Fruit fly (Drosophila melanogaster) whole organism, prepupa: ENCODE results near the gene CG4174.

ENCODE experiments used
- CG10669 ChIP-seq: fragments of 200-800 bp; sonication (Bioruptor generic); optimal IDR thresholded peaks from 3 replicates; lab custom pipeline; 2018; ENCODE audit warnings: missing biosample characterization, mild to moderate bottlenecking, missing genetic modification characterization, moderate library complexity
- CG11294 ChIP-seq: fragments of 200-800 bp; sonication (Bioruptor generic); IDR thresholded peaks from 2 replicates; pipeline ENCODE4 v1.3.6; 2022; ENCODE audit warnings: missing biosample characterization, missing genetic modification characterization
- CG11902 ChIP-seq: fragments of 200-800 bp; sonication (Bioruptor generic); optimal IDR thresholded peaks from 3 replicates; lab custom pipeline; 2016; ENCODE audit warnings: missing biosample characterization, missing genetic modification characterization
- CG15336 ChIP-seq: fragments of 200-800 bp; sonication (Bioruptor generic); IDR thresholded peaks from 2 replicates; pipeline ENCODE4 v1.3.6; 2022; ENCODE audit warnings: missing biosample characterization, missing genetic modification characterization
- CG1621 ChIP-seq: fragments of 200-800 bp; sonication (Bioruptor generic); optimal IDR thresholded peaks from 3 replicates; lab custom pipeline; 2018; ENCODE audit warnings: missing biosample characterization, mild to moderate bottlenecking, missing genetic modification characterization
- CG16779 ChIP-seq: fragments of 200-800 bp; sonication (Bioruptor generic); optimal IDR thresholded peaks from 3 replicates; lab custom pipeline; 2017; ENCODE audit warnings: missing biosample characterization, mild to moderate bottlenecking, missing genetic modification characterization
- CG3032 ChIP-seq: fragments of 200-800 bp; optimal IDR thresholded peaks from 2 replicates; lab custom pipeline; 2019; ENCODE audit warnings: missing biosample characterization, mild to moderate bottlenecking, missing genetic modification characterization, moderate library complexity
- CG32006 ChIP-seq: fragments of 200-800 bp; sonication (Bioruptor generic); optimal IDR thresholded peaks from 3 replicates; lab custom pipeline; 2017; ENCODE audit warnings: missing biosample characterization, mild to moderate bottlenecking, missing genetic modification characterization
- CG4318 ChIP-seq: fragments of 200-800 bp; sonication (Bioruptor generic); optimal IDR thresholded peaks from 3 replicates; lab custom pipeline; 2017; ENCODE audit warnings: missing biosample characterization, mild to moderate bottlenecking, missing genetic modification characterization
- CG6163 ChIP-seq: fragments of 200-800 bp; sonication (Bioruptor generic); IDR thresholded peaks from 3 replicates; pipeline ENCODE4 v1.3.6; 2022; ENCODE audit warnings: missing biosample characterization, missing genetic modification characterization
- CG6276 ChIP-seq: fragments of 200-800 bp; sonication (Bioruptor generic); optimal IDR thresholded peaks from 2 replicates; lab custom pipeline; 2017; ENCODE audit warnings: missing biosample characterization, mild to moderate bottlenecking, missing genetic modification characterization
- CG6792 ChIP-seq: fragments of 200-800 bp; sonication (Bioruptor generic); optimal IDR thresholded peaks from 3 replicates; lab custom pipeline; 2016; ENCODE audit warnings: missing biosample characterization, missing genetic modification characterization
- CG6808 ChIP-seq: fragments of 200-800 bp; sonication (Bioruptor generic); optimal IDR thresholded peaks from 3 replicates; lab custom pipeline; 2017; ENCODE audit warnings: missing biosample characterization, missing genetic modification characterization, mild to moderate bottlenecking, moderate library complexity, missing genetic modification reagents
- CG6854 ChIP-seq: fragments of 200-800 bp; sonication (Bioruptor generic); optimal IDR thresholded peaks from 2 replicates; lab custom pipeline; 2017; ENCODE audit warnings: missing biosample characterization, mild to moderate bottlenecking, missing genetic modification characterization
- CG8119 ChIP-seq: fragments of 200-800 bp; sonication (Bioruptor generic); IDR thresholded peaks from 3 replicates; pipeline ENCODE4 v1.3.6; 2022; ENCODE audit warnings: missing biosample characterization, missing genetic modification characterization
- CG8319 ChIP-seq: fragments of 200-800 bp; sonication (Bioruptor generic); optimal IDR thresholded peaks from 3 replicates; lab custom pipeline; 2016; ENCODE audit warnings: missing biosample characterization, missing genetic modification characterization
- CG8632 ChIP-seq: fragments of 200-800 bp; sonication (Bioruptor generic); optimal IDR thresholded peaks from 3 replicates; lab custom pipeline; 2016; ENCODE audit warnings: missing biosample characterization, missing genetic modification characterization
- CG9139 ChIP-seq: fragments of 200-800 bp; sonication (Bioruptor generic); optimal IDR thresholded peaks from 3 replicates; lab custom pipeline; 2017; ENCODE audit warnings: missing biosample characterization, mild to moderate bottlenecking, missing genetic modification characterization
- Eip78C ChIP-seq: fragments of 200-800 bp; sonication (Bioruptor generic); peaks from one replicate; lab custom pipeline; 2016; ENCODE audit warnings: missing biosample characterization, missing genetic modification characterization
- Eip93F ChIP-seq: fragments of 200-800 bp; sonication (Bioruptor generic); optimal IDR thresholded peaks from 2 replicates; lab custom pipeline; 2016; ENCODE audit warnings: missing biosample characterization, mild to moderate bottlenecking, missing genetic modification characterization
- Ets21C ChIP-seq: fragments of 200-800 bp; sonication (Bioruptor generic); optimal IDR thresholded peaks from 3 replicates; lab custom pipeline; 2016; ENCODE audit warnings: missing biosample characterization, missing genetic modification characterization
- Ets96B ChIP-seq: fragments of 200-800 bp; optimal IDR thresholded peaks from 2 replicates; lab custom pipeline; 2019; ENCODE audit warnings: missing biosample characterization, mild to moderate bottlenecking, missing genetic modification characterization, moderate library complexity
- Gug ChIP-seq: fragments of 200-800 bp; sonication (Bioruptor generic); IDR thresholded peaks from 2 replicates; pipeline ENCODE4 v1.3.6; 2022; ENCODE audit warnings: missing biosample characterization, missing genetic modification characterization
- Hr39 ChIP-seq: fragments of 200-800 bp; sonication (Bioruptor generic); optimal IDR thresholded peaks from 2 replicates; lab custom pipeline; 2016; ENCODE audit warnings: missing biosample characterization, missing genetic modification characterization
- Hr4 ChIP-seq: fragments of 200-800 bp; sonication (Bioruptor generic); optimal IDR thresholded peaks from 3 replicates; lab custom pipeline; 2016; ENCODE audit warnings: missing biosample characterization, missing genetic modification characterization
- Met ChIP-seq: fragments of 200-800 bp; sonication (Bioruptor generic); optimal IDR thresholded peaks from 3 replicates; lab custom pipeline; 2016; ENCODE audit warnings: missing biosample characterization, missing genetic modification characterization
- Smox ChIP-seq: fragments of 200-800 bp; sonication (Bioruptor generic); optimal IDR thresholded peaks from 3 replicates; lab custom pipeline; 2016; ENCODE audit warnings: missing biosample characterization, missing genetic modification characterization
- Sox102F ChIP-seq: fragments of 200-800 bp; sonication (Bioruptor generic); optimal IDR thresholded peaks from 2 replicates; lab custom pipeline; 2016; ENCODE audit warnings: missing biosample characterization, mild to moderate bottlenecking, missing genetic modification characterization
- Sox14 ChIP-seq: fragments of 200-800 bp; sonication (Bioruptor generic); optimal IDR thresholded peaks from 3 replicates; lab custom pipeline; 2016; ENCODE audit warnings: missing biosample characterization, missing genetic modification characterization
- Sox15 ChIP-seq: fragments of 200-800 bp; sonication (Bioruptor generic); optimal IDR thresholded peaks from 3 replicates; lab custom pipeline; 2016; ENCODE audit warnings: missing biosample characterization, missing genetic modification characterization
- acj6 ChIP-seq: fragments of 200-800 bp; sonication (Bioruptor generic); optimal IDR thresholded peaks from 3 replicates; lab custom pipeline; 2016; ENCODE audit warnings: missing biosample characterization, missing genetic modification characterization
- cyc ChIP-seq: fragments of 200-800 bp; sonication (Bioruptor generic); optimal IDR thresholded peaks from 3 replicates; lab custom pipeline; 2016; ENCODE audit warnings: missing biosample characterization, missing genetic modification characterization
- dsx ChIP-seq: fragments of 200-800 bp; optimal IDR thresholded peaks from 3 replicates; lab custom pipeline; 2019; ENCODE audit warnings: missing biosample characterization, mild to moderate bottlenecking, missing genetic modification characterization, moderate library complexity; ENCODE audit not compliant: poor library complexity, severe bottlenecking
- esn ChIP-seq: fragments of 200-800 bp; sonication (Bioruptor generic); optimal IDR thresholded peaks from 2 replicates; lab custom pipeline; 2016; ENCODE audit warnings: missing biosample characterization, mild to moderate bottlenecking, missing genetic modification characterization, moderate library complexity
- fd85E ChIP-seq: fragments of 200-800 bp; sonication (Bioruptor generic); optimal IDR thresholded peaks from 3 replicates; lab custom pipeline; 2016; ENCODE audit warnings: missing biosample characterization, missing genetic modification characterization
- fkh ChIP-seq: fragments of 200-800 bp; sonication (Bioruptor generic); optimal IDR thresholded peaks from 3 replicates; lab custom pipeline; 2017; ENCODE audit warnings: missing biosample characterization, mild to moderate bottlenecking, missing genetic modification characterization, moderate library complexity
- lz ChIP-seq: fragments of 200-800 bp; sonication (Bioruptor generic); optimal IDR thresholded peaks from 3 replicates; lab custom pipeline; 2016; ENCODE audit warnings: missing biosample characterization, missing genetic modification characterization
- net ChIP-seq: fragments of 200-800 bp; sonication (Bioruptor generic); optimal IDR thresholded peaks from 3 replicates; lab custom pipeline; 2016; ENCODE audit warnings: missing biosample characterization, missing genetic modification characterization
- pdm3 ChIP-seq: fragments of 200-800 bp; sonication (Bioruptor generic); optimal IDR thresholded peaks from 3 replicates; lab custom pipeline; 2016; ENCODE audit warnings: missing biosample characterization, missing genetic modification characterization
- salr ChIP-seq, 2 experiments: fragments of 200-800 bp; sonication (Bioruptor generic); optimal IDR thresholded peaks; 3 replicates each; lab custom pipeline; 2016 to 2018; ENCODE audit warnings: missing biosample characterization in 2 of 2, missing genetic modification characterization in 2 of 2, mild to moderate bottlenecking in 1 of 2
- spab ChIP-seq: fragments of 200-800 bp; sonication (Bioruptor generic); optimal IDR thresholded peaks from 2 replicates; lab custom pipeline; 2017; ENCODE audit warnings: missing biosample characterization, mild to moderate bottlenecking, missing genetic modification characterization, missing genetic modification reagents
- ss ChIP-seq, 2 experiments: fragments of 200-800 bp; sonication (Bioruptor generic); optimal IDR thresholded peaks; 2 replicates in 1 of 2; 3 replicates in 1 of 2; lab custom pipeline; 2017 to 2018; ENCODE audit warnings: mild to moderate bottlenecking in 2 of 2, missing biosample characterization in 2 of 2, missing genetic modification characterization in 2 of 2, moderate library complexity in 1 of 2
- svp ChIP-seq: fragments of 200-800 bp; sonication (Bioruptor generic); peaks from one replicate; lab custom pipeline; 2016; ENCODE audit warnings: missing biosample characterization, missing genetic modification characterization
- vri ChIP-seq: fragments of 200-800 bp; sonication (Bioruptor generic); optimal IDR thresholded peaks from 3 replicates; lab custom pipeline; 2016; ENCODE audit warnings: missing biosample characterization, mild to moderate bottlenecking, missing genetic modification characterization

The CG4174 gene

dm6 chr3L:18622422-18622739 is 4.6 kb upstream of the CG4174 start, which contains the start of gene bora:
bora (plus strand) TSS chr3L:18622692.
- no peak for TF ChIP-seq Hr39 (GFP tag; lab: Kevin White, UChicago)
- no peak for TF ChIP-seq salr (GFP tag; optimal IDR thresholded peaks at IDR 0.05; lab: Kevin White, UChicago)
- peak; percentile 4 for TF ChIP-seq acj6 (GFP tag; lab: Kevin White, UChicago)
- TF ChIP-seq CG6163 (GFP tag; lab: Robert Waterston, UW): 0 out of 3 replicates have a peak, but pooled peaks have one; percentile 6
- TF ChIP-seq Eip78C (GFP tag; lab: Kevin White, UChicago): peak; percentile 46

dm6 chr3L:18621735-18622421 is 4.1 kb upstream of the CG4174 start, which contains the start of gene not:
not (minus strand) TSS chr3L:18622129.
- TF ChIP-seq CG11902 (no peak), CG6276 (GFP tag; lab: Kevin White, UChicago) (peak; percentile 32), Eip93F (GFP tag; lab: Kevin White, UChicago) (no peak), CG16779 (tag; lab: Kevin White, UChicago) (peak; percentile 49), ss (GFP tag; optimal IDR thresholded peaks at IDR 0.05; lab: Kevin White, UChicago) (peak; percentile 33 to 51), Eip78C (GFP tag; lab: Kevin White, UChicago) (peak; percentile 78), Smox (GFP tag; lab: Kevin White, UChicago) (no peak), Sox15 (GFP tag; lab: Kevin White, UChicago) (no peak), fkh (GFP tag; lab: Kevin White, UChicago) (no peak), svp (GFP tag; lab: Kevin White, UChicago) (peak; percentile 59), CG32006 (GFP tag; lab: Kevin White, UChicago) (peak; percentile 3), CG8632 (GFP tag; lab: Kevin White, UChicago) (no peak), pdm3 (GFP tag; lab: Kevin White, UChicago) (no peak), cyc (GFP tag; lab: Kevin White, UChicago) (no peak), CG11294 (GFP tag; lab: Robert Waterston, UW) (no peak)
- TF ChIP-seq, all 60 proteins: peak for 6

dm6 chr3L:18620988-18621734 is 3.4 kb upstream of the CG4174 start:
- TF ChIP-seq CG8119 (GFP tag; lab: Robert Waterston, UW): no peak
- TF ChIP-seq Hr4 (GFP tag; lab: Kevin White, UChicago): peak; percentile 35
- TF ChIP-seq CG8632 (GFP tag; lab: Kevin White, UChicago): no peak
- TF ChIP-seq CG15336 (GFP tag; lab: Robert Waterston, UW): peak; percentile 64
- TF ChIP-seq dsx: no peak
- TF ChIP-seq cyc (GFP tag; lab: Kevin White, UChicago): peak; percentile 38
- peak; percentile 3 for TF ChIP-seq CG6808 (GFP tag; lab: Kevin White, UChicago)
- TF ChIP-seq CG1621: peak; percentile 63
- TF ChIP-seq CG11294 (GFP tag; lab: Robert Waterston, UW): 0 out of 2 replicates have a peak, but pooled peaks have one; percentile 12
- TF ChIP-seq CG9139 (GFP tag; lab: Kevin White, UChicago): no peak
- no peak for TF ChIP-seq CG8319
- no peak for TF ChIP-seq Sox14
- no peak for TF ChIP-seq fd85E (GFP tag; lab: Kevin White, UChicago)
- TF ChIP-seq CG10669 (GFP tag; lab: Kevin White, UChicago): no peak
- no peak for TF ChIP-seq Ets96B
- TF ChIP-seq Met: peak; percentile 50
- no peak for TF ChIP-seq fkh (GFP tag; lab: Kevin White, UChicago)
- TF ChIP-seq CG11902: peak; percentile 9
- no peak for TF ChIP-seq spab (GFP tag; lab: Kevin White, UChicago)
- TF ChIP-seq Sox15 (GFP tag; lab: Kevin White, UChicago): no peak
- peak; percentile 22; the same call in 1 of the 3 replicates for TF ChIP-seq CG6163 (GFP tag; lab: Robert Waterston, UW)
- TF ChIP-seq net: peak; percentile 40
- no peak for TF ChIP-seq CG4318 (GFP tag; lab: Kevin White, UChicago)
- peak; percentile 60 for TF ChIP-seq lz
- TF ChIP-seq CG32006 (GFP tag; lab: Kevin White, UChicago): no peak
- no peak for TF ChIP-seq CG3032 (tag; lab: Kevin White, UChicago)
- peak; percentile 44 for TF ChIP-seq vri (GFP tag; lab: Kevin White, UChicago)
- TF ChIP-seq Gug (GFP tag; lab: Robert Waterston, UW): no peak
- TF ChIP-seq Sox102F: peak; percentile 46
- peak; percentile 26 for TF ChIP-seq Ets21C (GFP tag; lab: Kevin White, UChicago)
- peak; percentile 54 for TF ChIP-seq CG6792 (GFP tag; lab: Kevin White, UChicago)
- TF ChIP-seq esn (GFP tag; lab: Kevin White, UChicago): peak; percentile 59
- TF ChIP-seq CG6854: no peak
